Worm (Caenorhabditis elegans) whole organism, L4 larva: ENCODE results near the gene pgp-10.

Experiments used
- T20F7.1 ChIP-seq: fragments of 200-800 bp; sonication (Bioruptor generic); optimal IDR thresholded peaks from 2 replicates; lab custom pipeline; 2018; ENCODE audit warnings: mild to moderate bottlenecking, missing genetic modification characterization, missing compliant biosample characterization
- T26A8.4 ChIP-seq: fragments of 200-800 bp; sonication (Bioruptor generic); IDR thresholded peaks from 2 replicates; pipeline ENCODE4 v1.3.6; 2022; ENCODE audit warnings: missing genetic modification characterization, missing compliant biosample characterization
- Y105C5A.15 ChIP-seq: fragments of 200-800 bp; sonication (Bioruptor generic); IDR thresholded peaks from 2 replicates; pipeline ENCODE4 v1.3.6; 2022; ENCODE audit warnings: missing genetic modification characterization, missing compliant biosample characterization
- ZK337.2 ChIP-seq: fragments of 200-800 bp; sonication (Bioruptor generic); IDR thresholded peaks from 2 replicates; pipeline ENCODE4 v1.3.6; 2022; ENCODE audit warnings: missing genetic modification reagents, missing genetic modification characterization, missing compliant biosample characterization
- aha-1 ChIP-seq: fragments of 150-350 bp; peaks from one replicate; lab custom pipeline; 2014; ENCODE audit warnings: missing biosample characterization, missing genetic modification characterization
- ama-1 ChIP-seq: fragments of 150-350 bp; optimal IDR thresholded peaks from 2 replicates; lab custom pipeline; 2014; ENCODE audit warnings: inconsistent platforms, mixed read lengths
- ceh-62 ChIP-seq: sonication (generic microtip); optimal IDR thresholded peaks from 2 replicates; lab custom pipeline; 2017; ENCODE audit warnings: missing biosample characterization, missing genetic modification characterization
- ces-1 ChIP-seq: fragments of 150-350 bp; sonication (generic microtip); optimal IDR thresholded peaks from 4 replicates; lab custom pipeline; 2014; ENCODE audit warnings: missing biosample characterization, missing genetic modification reagents, missing genetic modification characterization
- ctbp-1 ChIP-seq: fragments of 200-800 bp; sonication (Bioruptor generic); IDR thresholded peaks from 2 replicates; pipeline ENCODE4 v1.3.6; 2022; ENCODE audit warnings: missing genetic modification reagents, missing genetic modification characterization, missing compliant biosample characterization
- daf-16 ChIP-seq, 3 experiments: sonication (generic microtip); optimal IDR thresholded peaks; 2 replicates each; lab custom pipeline; 2016 to 2017; ENCODE audit warnings: missing genetic modification characterization in 3 of 3, missing genetic modification reagents in 3 of 3, mild to moderate bottlenecking in 2 of 3, missing compliant biosample characterization in 2 of 3, missing biosample characterization in 1 of 3, moderate library complexity in 1 of 3
- dmd-8 ChIP-seq: fragments of 200-800 bp; sonication (Bioruptor generic); IDR thresholded peaks from 2 replicates; pipeline ENCODE4 v1.3.6; 2022; ENCODE audit warnings: missing genetic modification characterization, missing compliant biosample characterization
- dmd-9 ChIP-seq: fragments of 200-800 bp; sonication (Bioruptor generic); IDR thresholded peaks from 2 replicates; pipeline ENCODE4 v1.3.6; 2022; ENCODE audit warnings: missing genetic modification reagents, missing genetic modification characterization, missing compliant biosample characterization
- duxl-1 ChIP-seq: sonication (generic microtip); optimal IDR thresholded peaks from 2 replicates; lab custom pipeline; 2016; ENCODE audit warnings: mild to moderate bottlenecking, missing genetic modification characterization, moderate library complexity, missing compliant biosample characterization; ENCODE audit not compliant: poor library complexity
- hlh-11 ChIP-seq: fragments of 200-800 bp; sonication (Bioruptor generic); optimal IDR thresholded peaks from 2 replicates; lab custom pipeline; 2018; ENCODE audit warnings: mild to moderate bottlenecking, missing genetic modification characterization, missing compliant biosample characterization
- hlh-30 ChIP-seq: sonication (generic microtip); optimal IDR thresholded peaks from 2 replicates; lab custom pipeline; 2017; ENCODE audit warnings: antibody characterized with exemption, mild to moderate bottlenecking, missing genetic modification characterization, missing compliant biosample characterization; ENCODE audit not compliant: insufficient read depth
- hmg-1.1 ChIP-seq: fragments of 200-800 bp; sonication (Bioruptor generic); IDR thresholded peaks from 2 replicates; pipeline ENCODE4 v1.3.6; 2022; ENCODE audit warnings: missing genetic modification reagents, missing genetic modification characterization, missing compliant biosample characterization
- jun-1 ChIP-seq: fragments of 150-350 bp; optimal IDR thresholded peaks from 2 replicates; lab custom pipeline; 2014; ENCODE audit warnings: missing biosample characterization, missing genetic modification reagents, missing genetic modification characterization
- lim-7 ChIP-seq: fragments of 200-800 bp; sonication (Bioruptor generic); IDR thresholded peaks from 2 replicates; pipeline ENCODE4 v1.3.6; 2022; ENCODE audit warnings: missing genetic modification characterization, missing compliant biosample characterization
- lin-13 ChIP-seq: fragments of 150-350 bp; optimal IDR thresholded peaks from 2 replicates; lab custom pipeline; 2014; ENCODE audit warnings: missing biosample characterization, missing genetic modification reagents, missing genetic modification characterization
- lin-38 ChIP-seq: fragments of 200-800 bp; sonication (Bioruptor generic); IDR thresholded peaks from 2 replicates; pipeline ENCODE4 v1.3.6; 2022; ENCODE audit warnings: missing genetic modification reagents, missing genetic modification characterization, missing compliant biosample characterization
- lsy-2 ChIP-seq, 2 experiments: fragments of 150-350 bp in 1 of 2; sonication (generic microtip) in 1 of 2; optimal IDR thresholded peaks; 2 replicates each; lab custom pipeline; 2014 to 2017; ENCODE audit warnings: missing biosample characterization in 2 of 2, missing genetic modification characterization in 2 of 2
- madf-9 ChIP-seq: fragments of 200-800 bp; sonication (Bioruptor generic); conservative IDR thresholded peaks from 2 replicates; pipeline ENCODE4 v1.3.6; 2022; ENCODE audit warnings: missing genetic modification reagents, missing genetic modification characterization, missing compliant biosample characterization
- nhr-11 ChIP-seq: fragments of 150-350 bp; optimal IDR thresholded peaks from 2 replicates; lab custom pipeline; 2014; ENCODE audit warnings: missing biosample characterization, missing genetic modification characterization
- nhr-28 ChIP-seq: fragments of 150-350 bp; optimal IDR thresholded peaks from 2 replicates; lab custom pipeline; 2014; ENCODE audit warnings: missing biosample characterization, missing genetic modification characterization
- nhr-48 ChIP-seq: sonication (generic microtip); optimal IDR thresholded peaks from 2 replicates; lab custom pipeline; 2016; ENCODE audit warnings: mild to moderate bottlenecking, missing genetic modification characterization, missing compliant biosample characterization
- nhr-6 ChIP-seq: fragments of 150-350 bp; optimal IDR thresholded peaks from 2 replicates; lab custom pipeline; 2014; ENCODE audit warnings: missing biosample characterization, missing genetic modification characterization
- nhr-77 ChIP-seq: fragments of 150-350 bp; optimal IDR thresholded peaks from 2 replicates; lab custom pipeline; 2014; ENCODE audit warnings: missing biosample characterization, missing genetic modification characterization
- pqm-1 ChIP-seq: sonication (generic microtip); optimal IDR thresholded peaks from 2 replicates; lab custom pipeline; 2017; ENCODE audit warnings: missing biosample characterization, missing genetic modification characterization
- snpc-4 ChIP-seq: fragments of 150-350 bp; optimal IDR thresholded peaks from 2 replicates; lab custom pipeline; 2014; ENCODE audit warnings: missing biosample characterization, missing genetic modification characterization
- spr-3 ChIP-seq: fragments of 200-800 bp; sonication (Bioruptor generic); optimal IDR thresholded peaks from 2 replicates; lab custom pipeline; 2018; ENCODE audit warnings: mild to moderate bottlenecking, missing genetic modification characterization, missing compliant biosample characterization
- tra-1 ChIP-seq: fragments of 200-800 bp; sonication (Bioruptor generic); IDR thresholded peaks from 2 replicates; pipeline ENCODE4 v1.3.6; 2022; ENCODE audit warnings: missing genetic modification reagents, missing genetic modification characterization, missing compliant biosample characterization
- unc-130 ChIP-seq: sonication (generic microtip); optimal IDR thresholded peaks from 2 replicates; lab custom pipeline; 2016; ENCODE audit warnings: missing genetic modification reagents, missing genetic modification characterization, missing compliant biosample characterization
- unc-39 ChIP-seq: sonication (generic microtip); optimal IDR thresholded peaks from 2 replicates; lab custom pipeline; 2017; ENCODE audit warnings: missing biosample characterization, missing genetic modification characterization
- unc-62 ChIP-seq, 3 experiments: fragments of 150-350 bp in 1 of 3; sonication (generic microtip); optimal IDR thresholded peaks in 2 of 3; peaks in 1 of 3; 1 replicate in 1 of 3; 2 replicates in 2 of 3; lab custom pipeline; 2014 to 2017; ENCODE audit warnings: missing biosample characterization in 3 of 3, missing genetic modification characterization in 3 of 3, missing genetic modification reagents in 3 of 3, missing genotype in 1 of 3
- zag-1 ChIP-seq: fragments of 150-350 bp; optimal IDR thresholded peaks from 2 replicates; lab custom pipeline; 2014; ENCODE audit warnings: missing biosample characterization, missing genetic modification characterization
- ztf-11 ChIP-seq: fragments of 150-350 bp; optimal IDR thresholded peaks from 2 replicates; lab custom pipeline; 2014; ENCODE audit warnings: missing biosample characterization, missing genetic modification characterization

Gene pgp-10

DNA sequence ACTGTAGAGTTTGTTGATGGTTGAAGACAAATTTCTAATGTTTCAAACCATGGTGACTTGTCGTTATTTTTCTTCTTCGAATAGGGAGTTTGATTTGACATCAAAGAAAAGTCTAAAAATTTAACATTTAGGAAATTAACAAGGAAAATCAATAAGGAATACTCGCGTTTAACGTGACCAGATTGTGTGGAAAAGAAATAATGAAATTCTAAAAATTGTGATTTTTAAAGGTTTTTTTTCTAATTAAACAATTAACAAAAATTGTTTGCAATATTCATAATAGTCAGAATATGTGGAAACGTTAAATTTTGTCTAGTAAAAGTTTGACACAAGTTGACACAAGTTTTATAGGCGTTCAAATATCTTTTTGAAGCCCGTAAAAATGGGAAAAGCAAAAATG, 28.8 kb downstream of the pgp-10 start, which contains the start of gene C55B6.4:
Gene C55B6.4 (minus strand): TSS at position 101 of the 400 bp plus-strand sequence.
- TF ChIP-seq aha-1 (peak; percentile 66), nhr-48 (tag; lab: Kevin White, UChicago) (no peak)
- TF ChIP-seq, all 104 proteins: peak for 1

ce11 chrX:7191882-7192281, 33.0 kb downstream of the pgp-10 start, which contains the start of gene C55B6.7:
Gene C55B6.7, minus strand, starts transcription at chrX:7191982.
- TF ChIP-seq hmg-1.1 (GFP tag; lab: Robert Waterston, UW) (no peak), ztf-11 (tag; lab: Kevin White, UChicago) (no peak), madf-9 (GFP tag; lab: Robert Waterston, UW) (no peak), dmd-8 (no peak), pqm-1 (no peak)

ce11 chrX:7193894-7194614, 35.2 kb downstream of the pgp-10 start, which contains the start of gene dnj-7:
Gene dnj-7, plus strand, starts transcription at chrX:7194564.
- TF ChIP-seq unc-62 (GFP tag; optimal IDR thresholded peaks at IDR 0.05 in 1 of 2; lab: Kevin White, UChicago) (peak in 1 of 2 experiments; percentile 85), unc-62 (tag; optimal IDR thresholded peaks at IDR 0.05; lab: Kevin White, UChicago) (no peak), jun-1 (tag; lab: Kevin White, UChicago) (no peak), snpc-4 (tag; lab: Kevin White, UChicago) (no peak), ctbp-1 (GFP tag; lab: Robert Waterston, UW) (no peak), unc-39 (tag; lab: Kevin White, UChicago) (no peak), hlh-11 (tag; lab: Kevin White, UChicago) (no peak), unc-130 (no peak), spr-3 (GFP tag; lab: Kevin White, UChicago) (no peak), hlh-30 (tag; lab: Kevin White, UChicago) (peak; percentile 3), ztf-11 (tag; lab: Kevin White, UChicago) (no peak), ZK337.2 (no peak), nhr-28 (tag; lab: Kevin White, UChicago) (peak; percentile 25), daf-16 (GFP tag; optimal IDR thresholded peaks at IDR 0.05; lab: Kevin White, UChicago) (no peak), daf-16 (tag; optimal IDR thresholded peaks at IDR 0.05; lab: Kevin White, UChicago) (peak; percentile 0), zag-1 (no peak), duxl-1 (tag; lab: Kevin White, UChicago) (no peak), ceh-62 (no peak), tra-1 (GFP tag; lab: Robert Waterston, UW) (no peak), nhr-11 (tag; lab: Kevin White, UChicago) (peak; percentile 27), lin-13 (GFP tag; lab: Kevin White, UChicago) (no peak), ama-1 (lab: Kevin White, UChicago) (no peak), T20F7.1 (GFP tag; lab: Kevin White, UChicago) (peak; percentile 44), T26A8.4 (GFP tag; lab: Robert Waterston, UW) (no peak), lin-38 (no peak)

ce11 chrX:7199831-7200414, 41.1 kb downstream of the pgp-10 start, which contains the start of gene C55B6.1:
Gene C55B6.1, plus strand, starts transcription at chrX:7200364.
- TF ChIP-seq lim-7 (GFP tag; lab: Robert Waterston, UW) (no peak), ces-1 (GFP tag; lab: Kevin White, UChicago) (no peak), dmd-9 (GFP tag; lab: Robert Waterston, UW) (no peak), aha-1 (peak; percentile 91), lsy-2 (tag; optimal IDR thresholded peaks at IDR 0.05; lab: Kevin White, UChicago) (no peak), ctbp-1 (GFP tag; lab: Robert Waterston, UW) (no peak), nhr-6 (tag; lab: Kevin White, UChicago) (no peak), Y105C5A.15 (GFP tag; lab: Robert Waterston, UW) (no peak), unc-62 (GFP tag; optimal IDR thresholded peaks at IDR 0.05 in 1 of 2; lab: Kevin White, UChicago) (peak in 1 of 2 experiments; percentile 76), unc-62 (tag; optimal IDR thresholded peaks at IDR 0.05; lab: Kevin White, UChicago) (no peak), nhr-77 (no peak), ceh-62 (no peak)
